Fruit fly (Drosophila melanogaster): ENCODE measurements around the gene CG13287.

Gene CG13287

dm6 chr3L:5866924-5867323 is 15.2 kb upstream of the CG13287 start:
- TF ChIP-seq Atf3 (GFP tag; optimal IDR thresholded peaks at IDR 0.05) (no peak), lbe (GFP tag; optimal IDR thresholded peaks at IDR 0.05) (peak; percentile 22), D19A (tag; optimal IDR thresholded peaks at IDR 0.05) (no peak), CG11093 (GFP tag; IDR thresholded peaks at IDR 0.05) (no peak), vnd (GFP tag; IDR thresholded peaks at IDR 0.05; ENCODE audit: partially characterized antibody) (no peak), CG4707 (GFP tag; optimal IDR thresholded peaks at IDR 0.05) (no peak)

- 0 out of 2 replicates have a peak, but pooled peaks have one; percentile 8 for TF ChIP-seq Dref (GFP tag; IDR thresholded peaks at IDR 0.05)
- peak; percentile 51; the same call in 1 of the 3 replicates for TF ChIP-seq so (GFP tag; IDR thresholded peaks at IDR 0.05)
- TF ChIP-seq zfh1 (GFP tag; IDR thresholded peaks at IDR 0.05), result peak; percentile 84; the same call in 2 of the 3 replicates
- TF ChIP-seq Gug (GFP tag; IDR thresholded peaks at IDR 0.05), result peak; percentile 76
- no peak for TF ChIP-seq her (GFP tag; optimal IDR thresholded peaks at IDR 0.05)
- peak; percentile 16 for TF ChIP-seq HHEX (GFP tag; optimal IDR thresholded peaks at IDR 0.05)
- TF ChIP-seq CG14965 (GFP tag; optimal IDR thresholded peaks at IDR 0.05; ENCODE audit: borderline replicate concordance), result peak; percentile 50
- no peak for TF ChIP-seq CG7963 (GFP tag; IDR thresholded peaks at IDR 0.05; ENCODE audit: partially characterized antibody)
- peak; percentile 77 for TF ChIP-seq CG14441 (GFP tag; IDR thresholded peaks at IDR 0.05)
- TF ChIP-seq Ada2b (GFP tag; IDR thresholded peaks at IDR 0.05), result no peak
- peak; percentile 46 for TF ChIP-seq CG1602 (GFP tag; optimal IDR thresholded peaks at IDR 0.05)
- no peak for TF ChIP-seq Sin3A (optimal IDR thresholded peaks at IDR 0.05)
- TF ChIP-seq CG12769 (tag; optimal IDR thresholded peaks at IDR 0.05), result no peak
- TF ChIP-seq sens (GFP tag), result peak; percentile 92
- peak in 1 of 3 experiments; percentile 67 for TF ChIP-seq Stat92E (GFP tag; optimal IDR thresholded peaks at IDR 0.05)
- peak; percentile 86 for TF ChIP-seq ken (GFP tag; IDR thresholded peaks at IDR 0.05)
- no peak for TF ChIP-seq CG7556 (GFP tag; optimal IDR thresholded peaks at IDR 0.05)
- TF ChIP-seq CG16863 (GFP tag; optimal IDR thresholded peaks at IDR 0.05), result peak; percentile 41
- peak; percentile 48 for TF ChIP-seq E2f2 (GFP tag; IDR thresholded peaks at IDR 0.05)
- no peak for TF ChIP-seq Trl (optimal IDR thresholded peaks at IDR 0.05)
- TF ChIP-seq Trl (GFP tag; optimal IDR thresholded peaks at IDR 0.05), result peak; percentile 73
- no peak for TF ChIP-seq CG11696 (GFP tag; IDR thresholded peaks at IDR 0.05)
- TF ChIP-seq Blimp-1 (GFP tag; optimal IDR thresholded peaks at IDR 0.05), result peak; percentile 71
- no peak for TF ChIP-seq CG8281 (tag; optimal IDR thresholded peaks at IDR 0.05)
- peak; percentile 2 for TF ChIP-seq CG34376 (GFP tag; optimal IDR thresholded peaks at IDR 0.05)
- TF ChIP-seq YL-1 (GFP tag; optimal IDR thresholded peaks at IDR 0.05), result no peak
- TF ChIP-seq pfk (GFP tag; optimal IDR thresholded peaks at IDR 0.05), result peak; percentile 23
- peak; percentile 15 for TF ChIP-seq Atf3 (GFP tag; optimal IDR thresholded peaks at IDR 0.05)
- TF ChIP-seq otp (GFP tag; IDR thresholded peaks at IDR 0.05), result peak; percentile 76; the same call in 2 of the 3 replicates
- TF ChIP-seq Abd-B (GFP tag; optimal IDR thresholded peaks at IDR 0.05), result peak; percentile 33
- peak; percentile 27 for TF ChIP-seq HLHmδ (GFP tag; optimal IDR thresholded peaks at IDR 0.05)
- TF ChIP-seq CG18262 (tag; optimal IDR thresholded peaks at IDR 0.05), result peak; percentile 51
- TF ChIP-seq scrt (GFP tag; optimal IDR thresholded peaks at IDR 0.05), result peak; percentile 34
- TF ChIP-seq HLH4C (GFP tag; IDR thresholded peaks at IDR 0.05; ENCODE audit: partially characterized antibody), result no peak
- TF ChIP-seq crp (GFP tag; optimal IDR thresholded peaks at IDR 0.05), result no peak
- no peak for TF ChIP-seq CkIIα-i1 (GFP tag; IDR thresholded peaks at IDR 0.05)
- TF ChIP-seq unc-4 (GFP tag; IDR thresholded peaks at IDR 0.05; ENCODE audit: partially characterized antibody), result 0 out of 2 replicates have a peak, but pooled peaks have one; percentile 16
- TF ChIP-seq kay (GFP tag; optimal IDR thresholded peaks at IDR 0.05), result peak; percentile 51
- peak; percentile 36; the same call in 1 of the 2 replicates for TF ChIP-seq Xrp1 (GFP tag; IDR thresholded peaks at IDR 0.05)
- TF ChIP-seq tap (tag; optimal IDR thresholded peaks at IDR 0.05), result peak; percentile 49
- TF ChIP-seq sc (optimal IDR thresholded peaks at IDR 0.05), result no peak
- TF ChIP-seq sc (GFP tag; optimal IDR thresholded peaks at IDR 0.05), result peak; percentile 11
- no peak for TF ChIP-seq fru (optimal IDR thresholded peaks at IDR 0.05)
- TF ChIP-seq eve (GFP tag; optimal IDR thresholded peaks at IDR 0.05), result no peak
These were observed 12.4 kb upstream of the CG13287 start for dm6 chr3L:5869614-5870204.

All from whole organism, embryonic.